Worm (Caenorhabditis elegans): ENCODE measurements around the gene F13E9.15.

The F13E9.15 gene

DNA sequence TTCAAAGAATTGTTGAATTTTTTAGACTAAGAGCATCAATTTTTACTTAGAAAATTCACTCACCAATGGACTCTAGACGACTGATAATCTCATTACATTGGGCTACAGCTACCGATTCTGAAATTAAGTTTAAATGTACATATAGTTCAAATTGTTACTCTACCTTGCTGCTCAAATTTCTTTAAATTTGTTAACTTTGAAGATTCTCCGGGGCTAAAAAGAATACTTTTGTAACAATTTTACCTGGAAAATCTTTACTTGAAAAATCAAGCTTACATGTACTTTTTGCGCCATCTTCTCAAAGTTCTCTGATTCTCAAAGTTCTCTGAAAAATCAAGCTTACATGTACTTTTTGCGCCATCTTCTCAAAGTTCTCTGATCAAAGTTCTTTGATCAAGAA lies 10.1 kb downstream of the F13E9.15 start, which contains the start of gene sdz-13:
Gene sdz-13 (minus strand): TSS at position 101 of the 400 bp plus-strand sequence.
- TF ChIP-seq ceh-39 (tag; optimal IDR thresholded peaks at IDR 0.05) (no peak), lsy-2 (tag; optimal IDR thresholded peaks at IDR 0.05) (no peak), pha-4 (tag; optimal IDR thresholded peaks at IDR 0.05) (no peak), elt-3 (tag; optimal IDR thresholded peaks at IDR 0.05) (no peak), unc-62 (GFP tag; optimal IDR thresholded peaks at IDR 0.05) (no peak), drap-1 (GFP tag; optimal IDR thresholded peaks at IDR 0.05) (no peak), cnd-1 (tag; optimal IDR thresholded peaks at IDR 0.05) (no peak), mls-2 (tag; optimal IDR thresholded peaks at IDR 0.05) (no peak), ham-2 (GFP tag; optimal IDR thresholded peaks at IDR 0.05) (no peak)

DNA sequence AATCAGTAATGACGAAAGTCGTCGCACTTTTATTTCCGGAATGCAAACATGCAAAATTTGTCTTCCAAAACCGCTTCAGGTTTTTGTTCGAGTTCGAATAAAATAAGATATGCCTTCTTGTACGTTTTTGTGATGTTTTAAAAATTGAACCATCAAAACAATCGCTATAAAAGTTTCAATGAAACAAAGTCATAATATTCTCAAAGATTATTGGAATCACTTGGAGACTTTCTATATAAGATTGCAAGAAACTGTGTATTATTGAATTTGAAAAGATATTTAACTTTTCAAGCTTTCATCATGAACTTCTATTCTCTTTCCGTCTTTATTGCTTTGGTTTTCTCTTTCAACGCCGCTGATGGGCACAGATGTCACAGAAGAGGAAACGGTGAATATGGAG lies 12.8 kb downstream of the F13E9.15 start, which contains the start of gene fipr-14:
Gene fipr-14 (plus strand): TSS at position 301 of the 400 bp plus-strand sequence.
- TF ChIP-seq unc-39 (tag; optimal IDR thresholded peaks at IDR 0.05) (no peak), mls-2 (tag; optimal IDR thresholded peaks at IDR 0.05) (no peak), blmp-1 (tag; optimal IDR thresholded peaks at IDR 0.05) (no peak), pha-4 (tag; optimal IDR thresholded peaks at IDR 0.05) (no peak)

DNA sequence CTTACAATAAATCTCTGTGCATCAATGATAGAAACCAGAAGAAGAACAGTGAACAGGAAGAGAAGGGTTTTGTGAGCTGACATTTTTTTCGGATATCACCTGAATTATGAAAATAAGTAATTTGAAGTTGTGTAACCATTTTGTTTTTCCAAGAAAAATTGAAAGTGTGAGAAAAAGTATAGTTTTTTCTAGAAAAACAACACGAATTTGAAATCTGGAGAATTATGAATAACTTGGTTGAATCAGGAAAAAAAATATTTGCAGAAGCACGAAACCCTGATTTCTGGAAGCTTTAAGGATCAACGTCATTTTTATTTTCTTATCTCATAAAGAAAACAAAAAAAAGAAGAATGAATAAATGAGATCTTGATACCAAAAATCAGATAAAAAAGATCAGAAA lies 15.1 kb downstream of the F13E9.15 start, which contains the start of gene F13E9.12:
Gene F13E9.12 (minus strand): TSS at position 101 of the 400 bp plus-strand sequence.
- TF ChIP-seq lin-13 (tag; optimal IDR thresholded peaks at IDR 0.05) (no peak), ces-1 (GFP tag; optimal IDR thresholded peaks at IDR 0.05) (no peak), ceh-83 (GFP tag; optimal IDR thresholded peaks at IDR 0.05) (no peak), nhr-76 (tag; optimal IDR thresholded peaks at IDR 0.05) (no peak), nhr-28 (tag; optimal IDR thresholded peaks at IDR 0.05) (no peak), nhr-237 (tag; optimal IDR thresholded peaks at IDR 0.05) (no peak), lsy-2 (tag; optimal IDR thresholded peaks at IDR 0.05) (no peak), sem-2 (GFP tag; optimal IDR thresholded peaks at IDR 0.05) (no peak), ham-2 (GFP tag; optimal IDR thresholded peaks at IDR 0.05) (no peak), unc-39 (tag; optimal IDR thresholded peaks at IDR 0.05) (no peak), tbx-8 (GFP tag; optimal IDR thresholded peaks at IDR 0.05) (no peak), nhr-12 (tag; optimal IDR thresholded peaks at IDR 0.05) (no peak), unc-120 (tag; optimal IDR thresholded peaks at IDR 0.05; ENCODE audit: poor library complexity, severe bottlenecking) (no peak), zip-8 (tag; optimal IDR thresholded peaks at IDR 0.05) (no peak)

DNA sequence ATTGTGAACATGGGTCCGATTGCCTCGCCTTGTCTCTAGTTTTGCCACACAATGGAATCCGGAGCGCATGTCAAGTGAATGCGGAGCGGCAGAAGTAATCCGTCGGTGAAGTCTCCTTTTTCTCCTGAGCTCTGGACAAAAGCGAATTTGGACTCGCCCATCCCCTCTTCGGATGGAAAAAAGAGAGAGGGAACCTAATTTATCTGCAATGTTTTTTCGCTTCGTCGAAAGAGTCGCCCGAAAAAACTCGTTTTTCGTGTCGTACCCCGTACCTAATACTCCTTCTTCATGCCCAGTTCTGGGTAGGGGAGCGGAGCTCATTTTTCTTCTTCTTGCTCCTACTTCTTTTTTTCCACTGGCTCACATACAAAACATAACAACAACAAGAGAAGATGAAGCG lies 19.5 kb downstream of the F13E9.15 start:
- no peak for TF ChIP-seq nhr-28 (tag; optimal IDR thresholded peaks at IDR 0.05)
- peak; percentile 57 for TF ChIP-seq ces-1 (GFP tag; optimal IDR thresholded peaks at IDR 0.05)

DNA sequence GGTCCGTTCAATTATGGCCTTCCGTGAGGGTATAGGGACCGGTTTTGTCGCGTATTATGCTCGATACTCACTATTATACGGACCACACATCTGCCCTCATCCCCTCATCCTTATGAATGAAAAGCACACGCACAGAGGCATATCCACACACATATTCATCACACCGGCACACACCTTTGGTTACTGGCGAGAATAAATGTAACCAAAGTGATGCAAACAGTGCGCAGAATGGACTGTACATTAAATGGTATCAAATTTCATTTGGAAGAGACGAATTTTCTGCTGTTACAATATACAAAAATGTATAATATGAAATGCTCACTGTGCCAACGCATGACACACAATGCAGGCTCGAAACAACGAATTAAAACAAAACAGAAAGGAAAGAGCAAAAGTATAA lies 20.0 kb downstream of the F13E9.15 start:
- TF ChIP-seq M03D4.4 (tag; optimal IDR thresholded peaks at IDR 0.05) (no peak), nhr-2 (tag; optimal IDR thresholded peaks at IDR 0.05) (peak; percentile 28)

DNA sequence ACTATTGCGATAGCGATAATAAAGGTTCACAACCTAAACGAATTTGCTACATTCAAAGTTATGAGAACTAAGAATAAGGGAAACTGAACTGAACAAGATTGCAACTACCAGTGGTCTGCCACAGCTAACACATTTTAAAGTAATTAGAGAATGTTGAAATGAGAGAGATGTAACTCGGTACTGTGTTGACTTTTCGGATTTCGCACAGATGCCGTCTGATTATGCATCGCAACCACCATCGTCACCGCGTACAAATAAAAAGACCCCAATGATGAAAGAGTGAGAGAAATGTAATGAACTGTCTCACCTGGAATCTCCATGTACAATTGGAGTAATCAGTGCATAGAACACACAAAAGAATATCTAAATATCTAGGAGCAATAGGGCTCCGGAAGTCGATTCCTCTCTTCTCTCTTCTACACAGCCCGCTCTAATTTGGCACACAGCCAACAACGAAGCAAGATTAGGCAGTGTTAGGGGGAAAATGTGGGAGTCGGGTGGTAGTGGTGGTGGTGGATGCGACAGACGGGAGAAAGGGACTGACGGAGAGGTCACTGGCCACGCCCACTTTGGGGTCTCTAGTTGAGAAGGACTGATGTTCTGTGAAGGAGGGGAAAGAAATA lies 20.9 kb downstream of the F13E9.15 start, which contains the start of gene F13E9.11:
Gene F13E9.11 (minus strand): TSS at position 507 of the 623 bp plus-strand sequence.
- TF ChIP-seq drap-1 (GFP tag; optimal IDR thresholded peaks at IDR 0.05) (no peak), cnd-1 (tag; optimal IDR thresholded peaks at IDR 0.05) (peak; percentile 71), mep-1 (tag; optimal IDR thresholded peaks at IDR 0.05) (peak; percentile 43), ztf-11 (tag; optimal IDR thresholded peaks at IDR 0.05) (peak; percentile 7), ces-1 (GFP tag; optimal IDR thresholded peaks at IDR 0.05) (peak; percentile 37), unc-120 (tag; optimal IDR thresholded peaks at IDR 0.05; ENCODE audit: poor library complexity, severe bottlenecking) (no peak)

DNA sequence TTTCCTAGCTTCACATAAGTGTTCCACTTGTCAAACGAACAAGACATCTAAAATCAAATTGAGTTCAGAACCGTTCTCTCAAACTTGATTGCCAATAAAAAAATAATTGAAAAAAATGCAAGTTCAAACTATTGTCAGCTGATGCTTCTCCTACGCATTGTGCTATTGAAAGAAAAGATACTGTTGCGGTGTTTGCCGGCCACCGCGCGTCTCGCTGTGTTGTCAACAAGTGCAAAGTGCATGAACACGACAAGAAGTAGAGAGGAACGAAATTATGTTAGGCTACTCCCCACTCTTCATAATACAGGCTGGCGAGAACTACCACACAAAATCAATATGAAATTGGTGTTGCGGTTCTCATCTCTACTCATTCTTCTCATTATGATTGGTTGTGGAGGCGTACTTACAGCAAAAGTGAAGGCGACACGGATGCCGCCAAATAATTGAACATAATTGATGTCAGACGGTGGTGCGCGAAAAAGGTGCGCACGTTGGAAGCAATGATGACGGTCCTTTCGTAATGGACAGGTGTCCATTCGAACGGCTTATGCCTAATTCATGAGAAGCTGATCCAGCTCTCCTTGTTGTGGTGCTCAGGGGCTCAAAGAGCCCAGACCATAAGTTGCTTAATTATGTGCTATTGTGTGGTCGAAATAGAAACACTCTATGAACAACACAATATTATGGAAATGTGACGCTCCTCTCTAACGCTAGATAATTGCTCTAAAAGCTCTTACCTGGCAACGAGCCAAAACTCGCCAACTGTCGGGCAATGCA lies 22.1 kb downstream of the F13E9.15 start:
- TF ChIP-seq ham-2 (GFP tag; optimal IDR thresholded peaks at IDR 0.05) (peak; percentile 47), lin-32 (GFP tag; optimal IDR thresholded peaks at IDR 0.05) (no peak), hlh-1 (tag; optimal IDR thresholded peaks at IDR 0.05) (peak; percentile 2), pha-4 (tag; optimal IDR thresholded peaks at IDR 0.05) (peak; percentile 59), tbx-8 (GFP tag; optimal IDR thresholded peaks at IDR 0.05) (no peak), ceh-39 (tag; optimal IDR thresholded peaks at IDR 0.05) (no peak), ceh-83 (GFP tag; optimal IDR thresholded peaks at IDR 0.05) (no peak), elt-3 (tag; optimal IDR thresholded peaks at IDR 0.05) (no peak), unc-39 (tag; optimal IDR thresholded peaks at IDR 0.05) (no peak), ces-1 (GFP tag; optimal IDR thresholded peaks at IDR 0.05) (peak; percentile 18), nhr-12 (tag; optimal IDR thresholded peaks at IDR 0.05) (no peak), mls-2 (tag; optimal IDR thresholded peaks at IDR 0.05) (peak; percentile 71), lin-13 (tag; optimal IDR thresholded peaks at IDR 0.05) (no peak), lsy-2 (tag; optimal IDR thresholded peaks at IDR 0.05) (no peak), ceh-43 (GFP tag; optimal IDR thresholded peaks at IDR 0.05) (peak; percentile 72), nhr-2 (tag; optimal IDR thresholded peaks at IDR 0.05) (no peak)

Measured in whole organism, mixed stage, embryonic.